Fruit fly (Drosophila melanogaster): ENCODE measurements around the gene BigH1.
A peak's percentile ranks its signal among the peaks of the same experiment; 100 is the strongest.

dm6 chr3R:14631911-14632310 is 31.3 kb upstream of the BigH1 start:
- TF ChIP-seq CG4496 (GFP tag; IDR thresholded peaks at IDR 0.05), result no peak
- peak; percentile 16 for TF ChIP-seq CG9948 (tag; optimal IDR thresholded peaks at IDR 0.05)
- no peak for TF ChIP-seq CG8159 (tag; optimal IDR thresholded peaks at IDR 0.05)
- TF ChIP-seq CG32121 (GFP tag; IDR thresholded peaks at IDR 0.05), result no peak
- TF ChIP-seq CG34367 (tag; optimal IDR thresholded peaks at IDR 0.05), result no peak
- TF ChIP-seq fd96Ca (GFP tag; IDR thresholded peaks at IDR 0.05), result no peak
- TF ChIP-seq Snoo (tag; optimal IDR thresholded peaks at IDR 0.05), result no peak
- TF ChIP-seq CG17806 (tag; optimal IDR thresholded peaks at IDR 0.05), result no peak
- TF ChIP-seq gl (tag; optimal IDR thresholded peaks at IDR 0.05), result no peak
- TF ChIP-seq D1 (tag; optimal IDR thresholded peaks at IDR 0.05), result no peak
- TF ChIP-seq rn (GFP tag; IDR thresholded peaks at IDR 0.05), result no peak
- no peak for TF ChIP-seq CG10348 (GFP tag; IDR thresholded peaks at IDR 0.05)
- TF ChIP-seq CG8301 (tag; optimal IDR thresholded peaks at IDR 0.05), result no peak
- no peak for TF ChIP-seq CG13204 (GFP tag; optimal IDR thresholded peaks at IDR 0.05)

All from whole organism, pupa.